Worm (Caenorhabditis elegans): ENCODE measurements around the gene sahd-1.
"Not testable (repeated sequence)": the region's sequence is repeated elsewhere in the genome, so short reads cannot be mapped to it uniquely, and the experiment has no call there.

The sahd-1 gene

DNA sequence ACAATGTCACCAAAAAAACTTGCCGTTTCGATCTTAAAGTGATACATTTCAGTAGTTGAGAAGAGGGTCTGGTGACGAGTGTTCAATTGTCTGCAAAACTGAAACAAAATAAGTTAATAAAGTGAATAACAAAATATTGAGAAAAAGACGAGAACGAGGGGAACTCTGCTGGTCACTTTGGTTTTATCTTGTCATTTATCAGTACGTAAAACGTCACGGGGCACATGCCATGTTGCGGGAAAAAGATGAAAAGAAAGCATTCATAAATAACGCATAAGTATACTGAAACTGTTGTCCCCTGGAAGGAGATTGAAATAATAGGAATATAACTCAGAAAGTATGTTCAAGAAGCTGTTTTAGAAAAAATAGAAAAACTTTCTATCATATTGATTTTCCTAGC lies at the start of gene sahd-1:
Gene sahd-1 (minus strand): TSS at position 100 of the 400 bp plus-strand sequence.
- no peak for TF ChIP-seq unc-62 (GFP tag; optimal IDR thresholded peaks at IDR 0.05)

DNA sequence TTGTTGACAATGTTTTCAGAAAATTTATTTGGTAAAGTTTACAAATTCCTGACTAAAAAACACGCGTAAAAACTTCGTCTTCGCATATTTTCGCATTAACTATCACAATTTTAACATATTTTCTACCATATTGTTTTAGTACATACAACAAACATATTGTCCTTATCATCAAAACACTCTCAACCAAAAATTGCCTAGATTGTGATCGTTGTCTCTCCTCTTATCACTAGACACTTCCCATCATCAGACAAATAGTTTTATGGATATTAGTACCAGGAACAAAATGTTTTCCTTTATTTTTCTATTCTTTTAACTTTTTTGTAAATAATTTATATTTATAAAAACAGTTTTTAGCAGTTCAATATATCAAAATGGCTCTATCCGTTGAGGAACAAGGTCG lies 46.6 kb upstream of the sahd-1 start, which contains the start of gene C17C3.3:
Gene C17C3.3 (plus strand): TSS at position 346 of the 400 bp plus-strand sequence.
- TF ChIP-seq unc-62 (GFP tag; optimal IDR thresholded peaks at IDR 0.05) = no peak

DNA sequence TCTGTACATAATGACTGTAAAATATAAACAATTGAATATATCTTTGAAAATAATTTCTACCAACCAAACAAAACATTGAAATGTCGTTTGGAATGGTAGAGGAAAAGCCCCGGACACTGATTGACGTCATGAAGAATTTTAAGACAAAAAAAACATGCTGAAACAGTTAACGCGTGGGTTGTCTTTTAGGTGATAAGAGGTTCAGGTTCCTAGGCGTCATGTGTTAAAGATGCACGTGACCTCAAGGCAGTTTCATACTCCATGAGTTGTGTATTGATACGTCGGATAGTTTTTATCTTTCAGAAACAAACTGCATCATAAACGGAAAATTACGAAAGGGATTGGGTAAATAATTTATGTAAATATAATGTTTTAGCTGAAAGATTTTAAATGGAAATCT lies 42.4 kb upstream of the sahd-1 start:
- TF ChIP-seq unc-62 (GFP tag; optimal IDR thresholded peaks at IDR 0.05) = no peak

DNA sequence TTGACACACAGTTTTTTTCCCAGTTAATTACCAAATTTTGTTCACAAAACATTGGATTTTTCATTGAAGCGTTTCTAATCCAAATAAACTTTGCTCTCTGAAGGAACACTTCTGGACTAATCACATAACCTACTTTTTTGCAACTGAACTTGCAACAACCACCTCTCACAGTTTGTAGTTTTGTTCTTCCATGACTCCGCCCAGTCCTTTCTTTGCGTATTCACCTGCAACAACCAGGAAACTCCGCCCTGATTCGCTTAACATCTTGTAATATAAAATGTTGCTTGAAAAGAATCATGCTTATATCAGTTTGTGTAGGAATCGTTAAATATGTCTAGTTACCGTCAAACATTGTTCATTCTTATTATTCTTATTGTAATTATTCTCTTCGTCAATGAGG lies 41.7 kb upstream of the sahd-1 start, which contains the start of gene ins-11:
Gene ins-11 (plus strand): TSS at position 301 of the 400 bp plus-strand sequence.
- TF ChIP-seq unc-62 (GFP tag; optimal IDR thresholded peaks at IDR 0.05) = no peak

DNA sequence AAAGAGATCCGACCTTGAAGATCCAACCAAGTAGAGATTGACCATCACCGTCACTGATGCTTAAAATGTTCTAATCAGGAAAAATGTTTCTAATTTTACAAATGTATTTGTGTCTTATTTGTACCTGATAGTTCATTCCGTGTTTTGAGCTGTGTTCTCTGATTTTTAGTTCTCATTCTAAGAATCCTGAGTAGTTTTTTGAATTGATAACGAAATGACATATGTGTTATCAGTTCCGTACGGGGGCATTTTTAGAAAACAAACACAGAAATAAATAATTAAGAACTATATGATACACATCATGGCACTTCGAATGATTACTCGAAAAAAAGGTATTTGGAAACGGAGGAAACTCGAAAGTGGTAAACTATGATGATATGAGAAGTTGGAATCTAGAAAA lies 40.8 kb upstream of the sahd-1 start:
- TF ChIP-seq unc-62 (GFP tag; optimal IDR thresholded peaks at IDR 0.05) = no peak

DNA sequence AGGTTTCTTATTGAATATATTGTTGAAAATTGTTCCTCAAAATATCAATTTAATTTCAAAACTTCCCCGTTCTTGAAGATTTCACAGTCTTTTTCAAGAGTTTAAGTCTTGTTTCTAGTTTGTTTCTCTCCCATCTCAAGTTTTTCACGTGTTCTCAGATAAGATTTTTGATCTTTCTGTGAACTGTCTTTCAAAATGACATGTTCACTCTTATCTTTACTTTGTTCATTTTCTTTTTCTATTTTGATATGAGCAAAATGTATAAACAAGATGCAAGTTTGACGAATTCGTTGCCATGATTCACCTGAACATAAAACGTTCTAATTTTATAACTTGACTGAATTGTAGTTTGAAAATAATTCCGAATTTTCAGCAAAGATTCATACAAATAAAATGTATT lies 40.0 kb upstream of the sahd-1 start:
- TF ChIP-seq unc-62 (GFP tag; optimal IDR thresholded peaks at IDR 0.05) = no peak

DNA sequence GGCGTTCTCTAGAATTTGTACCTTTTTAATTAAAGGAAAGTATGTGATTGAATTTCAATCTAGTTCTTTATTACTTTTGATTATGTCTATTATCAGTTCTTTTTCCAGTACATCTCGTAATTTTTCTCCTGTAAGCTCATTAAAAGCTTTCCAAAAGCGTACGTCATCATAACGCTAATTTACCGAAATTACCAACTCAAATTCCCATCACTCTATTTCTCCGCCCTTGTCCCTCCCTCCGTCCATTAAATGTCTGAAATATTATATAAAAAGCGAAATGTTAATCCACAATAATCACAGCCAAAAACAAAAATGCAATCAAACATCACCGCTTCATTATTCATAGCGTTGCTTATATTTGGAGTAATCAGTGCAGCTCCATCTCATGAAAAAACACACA lies 39.6 kb upstream of the sahd-1 start, which contains the start of gene ins-12:
Gene ins-12 (plus strand): TSS at position 301 of the 400 bp plus-strand sequence.
- no peak for TF ChIP-seq unc-62 (GFP tag; optimal IDR thresholded peaks at IDR 0.05)

- no peak for TF ChIP-seq unc-62 (GFP tag; optimal IDR thresholded peaks at IDR 0.05)
Observed at ce11 chrII:5553531-5553930, 38.8 kb upstream of the sahd-1 start.

- TF ChIP-seq unc-62 (GFP tag; optimal IDR thresholded peaks at IDR 0.05) = no peak
Observed at ce11 chrII:5551517-5551916, 36.8 kb upstream of the sahd-1 start, which contains the start of gene C17C3.5. C17C3.5 (plus strand) TSS chrII:5551817.

ce11 chrII:5549746-5550145 lies 35.0 kb upstream of the sahd-1 start, which contains the start of gene C17C3.6:
C17C3.6 (plus strand) TSS chrII:5550046.
- no peak for TF ChIP-seq unc-62 (GFP tag; optimal IDR thresholded peaks at IDR 0.05)

ce11 chrII:5547442-5547894 lies 32.7 kb upstream of the sahd-1 start, which contains the start of gene acdh-2:
acdh-2 (minus strand) TSS chrII:5547492.
- no peak for TF ChIP-seq unc-62 (GFP tag; optimal IDR thresholded peaks at IDR 0.05)

DNA sequence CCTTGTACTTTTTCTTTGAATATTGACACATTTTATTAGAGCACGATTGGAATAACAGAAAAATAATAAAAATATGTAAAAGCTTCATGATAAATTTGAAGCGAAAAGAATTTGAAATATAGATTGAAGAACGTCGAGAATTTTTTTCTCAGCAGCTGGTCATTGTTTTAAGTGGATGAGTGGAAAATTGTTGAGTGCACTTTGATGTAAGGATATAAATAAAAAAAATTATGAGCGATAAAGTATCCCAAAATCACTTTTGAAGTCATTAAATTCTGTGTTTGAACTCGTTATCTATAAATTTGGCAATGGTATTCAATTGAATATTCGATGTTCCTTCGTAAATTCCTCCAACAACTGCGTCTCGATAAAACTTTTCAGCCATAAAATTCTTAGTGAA lies 30.0 kb upstream of the sahd-1 start, which contains the start of gene ins-13:
Gene ins-13 (minus strand): TSS at position 101 of the 400 bp plus-strand sequence.
- TF ChIP-seq unc-62 (GFP tag; optimal IDR thresholded peaks at IDR 0.05) = no peak

- TF ChIP-seq unc-62 (GFP tag; optimal IDR thresholded peaks at IDR 0.05) = no peak
Observed at ce11 chrII:5544145-5544515, 29.4 kb upstream of the sahd-1 start.

DNA sequence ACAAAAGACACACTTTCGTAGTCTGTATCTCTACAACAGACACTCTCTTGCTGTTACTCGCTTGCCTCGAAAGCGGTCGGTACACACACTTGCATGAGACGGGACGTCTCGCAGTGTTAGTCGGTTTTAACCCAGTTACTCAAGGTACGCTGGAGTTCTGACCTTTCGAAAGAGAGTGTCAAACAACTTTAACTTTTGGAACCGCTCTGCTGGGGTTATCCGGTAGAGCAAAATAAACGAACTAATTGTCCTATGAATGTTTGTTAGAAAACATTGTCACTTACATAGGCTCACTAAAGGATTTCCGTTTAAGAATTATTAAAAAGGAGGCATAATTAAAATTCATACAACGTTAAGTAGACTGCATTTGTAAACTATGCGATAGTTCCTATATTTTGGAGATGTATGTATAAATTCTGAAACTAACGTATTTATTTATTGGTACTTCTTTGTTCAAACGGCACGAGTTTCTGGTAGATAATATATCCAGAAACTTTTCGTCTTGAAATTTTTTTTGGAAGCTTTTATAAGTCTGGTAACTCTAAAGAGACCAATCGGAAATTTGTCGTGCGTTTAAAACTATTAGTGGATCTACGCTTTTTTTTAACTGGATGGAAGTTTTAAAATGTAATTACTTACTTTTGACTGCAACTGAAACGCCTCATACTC lies 28.9 kb upstream of the sahd-1 start:
- peak; percentile 12 for TF ChIP-seq unc-62 (GFP tag; optimal IDR thresholded peaks at IDR 0.05)

DNA sequence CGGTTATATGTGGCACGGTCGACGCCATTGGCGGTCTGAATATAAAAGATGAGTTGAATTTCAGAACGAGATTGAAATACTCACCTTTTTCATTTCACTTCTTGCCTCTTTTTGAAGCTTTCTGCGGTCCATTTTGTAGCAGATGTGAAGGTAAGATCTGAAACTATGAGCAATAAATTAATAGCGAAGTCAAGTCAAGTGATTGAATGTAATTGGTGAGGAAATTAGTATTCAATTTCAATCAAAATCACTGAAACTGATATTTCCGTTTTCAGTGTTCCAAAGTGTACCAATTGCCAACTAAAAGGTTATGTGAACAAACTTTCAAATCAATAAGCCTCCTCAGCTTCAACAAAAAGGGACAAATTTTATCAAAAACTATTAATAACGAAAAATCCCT lies 26.9 kb upstream of the sahd-1 start, which contains the start of gene C17C3.24:
Gene C17C3.24 (minus strand): TSS at position 101 of the 400 bp plus-strand sequence.
- no peak for TF ChIP-seq unc-62 (GFP tag; optimal IDR thresholded peaks at IDR 0.05)

- not testable (repeated sequence) for TF ChIP-seq unc-62 (GFP tag; optimal IDR thresholded peaks at IDR 0.05)
Observed at ce11 chrII:5540113-5540512, 25.4 kb upstream of the sahd-1 start, which contains the start of gene hlh-27. hlh-27 (minus strand) TSS chrII:5540213.

- TF ChIP-seq unc-62 (GFP tag; optimal IDR thresholded peaks at IDR 0.05) = no peak
Observed at ce11 chrII:5537524-5537923, 22.8 kb upstream of the sahd-1 start, which contains the start of gene C17C3.11. C17C3.11 (plus strand) TSS chrII:5537824.
